Worm (Caenorhabditis elegans) whole organism, L4 larva: Measurements from ENCODE around the gene ZK180.7.

Experiments used
- F10B5.3 ChIP-seq: sonication (generic microtip); optimal IDR thresholded peaks from 2 replicates; lab custom pipeline; 2016; ENCODE audit warnings: mild to moderate bottlenecking, missing genetic modification characterization, missing compliant biosample characterization
- F49E8.2 ChIP-seq: sonication (generic microtip); optimal IDR thresholded peaks from 2 replicates; lab custom pipeline; 2016; ENCODE audit warnings: missing compliant biosample characterization, mild to moderate bottlenecking, missing genetic modification characterization, borderline replicate concordance
- Y75B8A.6 ChIP-seq: fragments of 200-800 bp; sonication (Bioruptor generic); IDR thresholded peaks from 2 replicates; pipeline ENCODE4 v1.3.6; 2022; ENCODE audit warnings: missing genetic modification reagents, missing genetic modification characterization, missing compliant biosample characterization
- ZK337.2 ChIP-seq: fragments of 200-800 bp; sonication (Bioruptor generic); IDR thresholded peaks from 2 replicates; pipeline ENCODE4 v1.3.6; 2022; ENCODE audit warnings: missing genetic modification reagents, missing genetic modification characterization, missing compliant biosample characterization
- ZK546.5 ChIP-seq, 2 experiments: sonication (generic microtip); optimal IDR thresholded peaks; 2 replicates each; lab custom pipeline; 2017; ENCODE audit warnings: missing biosample characterization in 2 of 2, missing genetic modification characterization in 2 of 2
- aha-1 ChIP-seq: fragments of 150-350 bp; peaks from one replicate; lab custom pipeline; 2014; ENCODE audit warnings: missing biosample characterization, missing genetic modification characterization
- arid-1 ChIP-seq: fragments of 200-800 bp; sonication (Bioruptor generic); conservative IDR thresholded peaks from 2 replicates; pipeline ENCODE4 v1.3.6; 2022; ENCODE audit warnings: missing genetic modification reagents, missing genetic modification characterization, missing compliant biosample characterization
- attf-4 ChIP-seq: sonication (generic microtip); optimal IDR thresholded peaks from 3 replicates; lab custom pipeline; 2017; ENCODE audit warnings: missing biosample characterization, missing genetic modification characterization
- ceh-20 ChIP-seq: fragments of 200-800 bp; sonication (Bioruptor generic); IDR thresholded peaks from 2 replicates; pipeline ENCODE4 v1.3.6; 2022; ENCODE audit warnings: missing genetic modification reagents, missing genetic modification characterization, missing compliant biosample characterization
- ceh-28 ChIP-seq: fragments of 150-350 bp; optimal IDR thresholded peaks from 2 replicates; lab custom pipeline; 2014; ENCODE audit warnings: missing biosample characterization, missing genetic modification reagents, missing genetic modification characterization
- ceh-82 ChIP-seq: sonication (generic microtip); optimal IDR thresholded peaks from 2 replicates; lab custom pipeline; 2017; ENCODE audit warnings: missing biosample characterization, missing genetic modification characterization
- ces-1 ChIP-seq: fragments of 150-350 bp; sonication (generic microtip); optimal IDR thresholded peaks from 4 replicates; lab custom pipeline; 2014; ENCODE audit warnings: missing biosample characterization, missing genetic modification reagents, missing genetic modification characterization
- daf-16 ChIP-seq, 3 experiments: sonication (generic microtip); optimal IDR thresholded peaks; 2 replicates each; lab custom pipeline; 2016 to 2017; ENCODE audit warnings: missing genetic modification characterization in 3 of 3, missing genetic modification reagents in 3 of 3, mild to moderate bottlenecking in 2 of 3, missing compliant biosample characterization in 2 of 3, missing biosample characterization in 1 of 3, moderate library complexity in 1 of 3
- daf-8 ChIP-seq: fragments of 200-800 bp; sonication (Bioruptor generic); IDR thresholded peaks from 2 replicates; pipeline ENCODE4 v1.3.6; 2022; ENCODE audit warnings: missing genetic modification characterization, missing compliant biosample characterization
- dmd-6 ChIP-seq: fragments of 200-800 bp; sonication (Bioruptor generic); IDR thresholded peaks from 2 replicates; pipeline ENCODE4 v1.3.6; 2022; ENCODE audit warnings: missing genetic modification reagents, missing genetic modification characterization, missing compliant biosample characterization
- dpl-1 ChIP-seq: fragments of 150-350 bp; optimal IDR thresholded peaks from 2 replicates; lab custom pipeline; 2014; ENCODE audit warnings: missing biosample characterization, missing genetic modification reagents, missing genetic modification characterization
- dve-1 ChIP-seq: sonication (generic microtip); optimal IDR thresholded peaks from 2 replicates; lab custom pipeline; 2017; ENCODE audit warnings: antibody characterized with exemption, mild to moderate bottlenecking, missing genetic modification characterization, missing compliant biosample characterization; ENCODE audit not compliant: insufficient read depth
- fkh-10 ChIP-seq: fragments of 150-350 bp; optimal IDR thresholded peaks from 2 replicates; lab custom pipeline; 2014; ENCODE audit warnings: missing biosample characterization, missing genetic modification reagents, missing genetic modification characterization
- hlh-11 ChIP-seq: fragments of 200-800 bp; sonication (Bioruptor generic); optimal IDR thresholded peaks from 2 replicates; lab custom pipeline; 2018; ENCODE audit warnings: mild to moderate bottlenecking, missing genetic modification characterization, missing compliant biosample characterization
- hlh-30 ChIP-seq: sonication (generic microtip); optimal IDR thresholded peaks from 2 replicates; lab custom pipeline; 2017; ENCODE audit warnings: antibody characterized with exemption, mild to moderate bottlenecking, missing genetic modification characterization, missing compliant biosample characterization; ENCODE audit not compliant: insufficient read depth
- hmg-1.1 ChIP-seq: fragments of 200-800 bp; sonication (Bioruptor generic); IDR thresholded peaks from 2 replicates; pipeline ENCODE4 v1.3.6; 2022; ENCODE audit warnings: missing genetic modification reagents, missing genetic modification characterization, missing compliant biosample characterization
- lim-7 ChIP-seq: fragments of 200-800 bp; sonication (Bioruptor generic); IDR thresholded peaks from 2 replicates; pipeline ENCODE4 v1.3.6; 2022; ENCODE audit warnings: missing genetic modification characterization, missing compliant biosample characterization
- lin-29 ChIP-seq: fragments of 200-800 bp; sonication (Bioruptor generic); IDR thresholded peaks from 2 replicates; pipeline ENCODE4 v1.3.6; 2022; ENCODE audit warnings: missing genetic modification reagents, missing genetic modification characterization, missing compliant biosample characterization
- lin-39 ChIP-seq: fragments of 150-350 bp; optimal IDR thresholded peaks from 2 replicates; lab custom pipeline; 2014; ENCODE audit warnings: missing biosample characterization, missing genetic modification reagents, missing genetic modification characterization
- lsy-2 ChIP-seq, 2 experiments: fragments of 150-350 bp in 1 of 2; sonication (generic microtip) in 1 of 2; optimal IDR thresholded peaks; 2 replicates each; lab custom pipeline; 2014 to 2017; ENCODE audit warnings: missing biosample characterization in 2 of 2, missing genetic modification characterization in 2 of 2
- mdl-1 ChIP-seq, 2 experiments: fragments of 150-350 bp in 1 of 2; sonication (generic microtip) in 1 of 2; optimal IDR thresholded peaks; 2 replicates each; lab custom pipeline; 2014 to 2017; ENCODE audit warnings: missing biosample characterization in 2 of 2, missing genetic modification characterization in 2 of 2
- mep-1 ChIP-seq: fragments of 150-350 bp; sonication (generic microtip); optimal IDR thresholded peaks from 3 replicates; lab custom pipeline; 2014; ENCODE audit warnings: missing biosample characterization, missing genetic modification characterization
- mes-2 ChIP-seq: sonication (generic microtip); optimal IDR thresholded peaks from 2 replicates; lab custom pipeline; 2016; ENCODE audit warnings: missing genotype, mild to moderate bottlenecking, missing genetic modification characterization, missing compliant biosample characterization; ENCODE audit not compliant: poor library complexity, severe bottlenecking
- mxl-2 ChIP-seq: fragments of 200-800 bp; sonication (Bioruptor generic); conservative IDR thresholded peaks from 2 replicates; pipeline ENCODE4 v1.3.6; 2022; ENCODE audit warnings: missing genetic modification reagents, missing genetic modification characterization, missing compliant biosample characterization
- nhr-111 ChIP-seq: fragments of 200-800 bp; sonication (Bioruptor generic); optimal IDR thresholded peaks from 2 replicates; lab custom pipeline; 2018; ENCODE audit warnings: mild to moderate bottlenecking, missing genetic modification characterization, missing compliant biosample characterization
- nhr-25 ChIP-seq: sonication (generic microtip); optimal IDR thresholded peaks from 2 replicates; lab custom pipeline; 2017; ENCODE audit warnings: missing genetic modification characterization, mild to moderate bottlenecking, missing compliant biosample characterization, antibody characterized with exemption, moderate library complexity, borderline replicate concordance; ENCODE audit not compliant: insufficient read depth
- nhr-28 ChIP-seq: fragments of 150-350 bp; optimal IDR thresholded peaks from 2 replicates; lab custom pipeline; 2014; ENCODE audit warnings: missing biosample characterization, missing genetic modification characterization
- nhr-42 ChIP-seq: fragments of 200-800 bp; sonication (Bioruptor generic); IDR thresholded peaks from 2 replicates; pipeline ENCODE4 v1.3.6; 2022; ENCODE audit warnings: missing genetic modification characterization, missing compliant biosample characterization
- nhr-48 ChIP-seq: sonication (generic microtip); optimal IDR thresholded peaks from 2 replicates; lab custom pipeline; 2016; ENCODE audit warnings: mild to moderate bottlenecking, missing genetic modification characterization, missing compliant biosample characterization
- pqm-1 ChIP-seq: sonication (generic microtip); optimal IDR thresholded peaks from 2 replicates; lab custom pipeline; 2017; ENCODE audit warnings: missing biosample characterization, missing genetic modification characterization
- saeg-2 ChIP-seq: fragments of 200-800 bp; sonication (Bioruptor generic); IDR thresholded peaks from 2 replicates; pipeline ENCODE4 v1.3.6; 2022; ENCODE audit warnings: missing genetic modification reagents, missing genetic modification characterization, missing compliant biosample characterization
- set-16 ChIP-seq: fragments of 200-800 bp; sonication (Bioruptor generic); IDR thresholded peaks from 2 replicates; pipeline ENCODE4 v1.3.6; 2022; ENCODE audit warnings: missing genetic modification reagents, missing genetic modification characterization, missing compliant biosample characterization
- unc-62 ChIP-seq, 3 experiments: fragments of 150-350 bp in 1 of 3; sonication (generic microtip); optimal IDR thresholded peaks in 2 of 3; peaks in 1 of 3; 1 replicate in 1 of 3; 2 replicates in 2 of 3; lab custom pipeline; 2014 to 2017; ENCODE audit warnings: missing biosample characterization in 3 of 3, missing genetic modification characterization in 3 of 3, missing genetic modification reagents in 3 of 3, missing genotype in 1 of 3
- zag-1 ChIP-seq: fragments of 150-350 bp; optimal IDR thresholded peaks from 2 replicates; lab custom pipeline; 2014; ENCODE audit warnings: missing biosample characterization, missing genetic modification characterization
- zfp-2 ChIP-seq: sonication (generic microtip); optimal IDR thresholded peaks from 2 replicates; lab custom pipeline; 2016; ENCODE audit warnings: mild to moderate bottlenecking, missing genetic modification characterization, missing compliant biosample characterization
- zip-2 ChIP-seq: fragments of 150-350 bp; optimal IDR thresholded peaks from 2 replicates; lab custom pipeline; 2014; ENCODE audit warnings: missing biosample characterization, missing genetic modification characterization
- ztf-7 ChIP-seq: fragments of 150-350 bp; optimal IDR thresholded peaks from 2 replicates; lab custom pipeline; 2014; ENCODE audit warnings: missing biosample characterization, missing genetic modification characterization

Gene ZK180.7

ce11 chrIV:4484555-4484954 lies 5.8 kb upstream of the ZK180.7 start:
- TF ChIP-seq attf-4 (tag; lab: Kevin White, UChicago), result no peak
- peak; percentile 42 for TF ChIP-seq hlh-30
- no peak for TF ChIP-seq arid-1
- no peak for TF ChIP-seq zip-2 (tag; lab: Kevin White, UChicago)
- peak; percentile 68 for TF ChIP-seq dmd-6 (GFP tag; lab: Robert Waterston, UW)
- TF ChIP-seq daf-8, result no peak
- peak; percentile 70 for TF ChIP-seq pqm-1 (tag; lab: Kevin White, UChicago)
- peak; percentile 45 for TF ChIP-seq dve-1 (tag; lab: Kevin White, UChicago)

- TF ChIP-seq dve-1 (tag; lab: Kevin White, UChicago) (peak; percentile 51), nhr-42 (no peak), dpl-1 (GFP tag; lab: Kevin White, UChicago) (no peak), dmd-6 (GFP tag; lab: Robert Waterston, UW) (peak; percentile 42; the same call in 1 of the 2 replicates), nhr-28 (tag; lab: Kevin White, UChicago) (peak; percentile 62), unc-62 (GFP tag; optimal IDR thresholded peaks at IDR 0.05 in 1 of 2; lab: Kevin White, UChicago) (peak in 1 of 2 experiments; percentile 91), unc-62 (tag; optimal IDR thresholded peaks at IDR 0.05; lab: Kevin White, UChicago) (no peak), pqm-1 (tag; lab: Kevin White, UChicago) (peak; percentile 75), daf-8 (no peak), hmg-1.1 (GFP tag; lab: Robert Waterston, UW) (no peak), ZK337.2 (GFP tag; lab: Robert Waterston, UW) (no peak), aha-1 (tag; lab: Kevin White, UChicago) (peak; percentile 55), fkh-10 (GFP tag; lab: Kevin White, UChicago) (no peak), ceh-82 (no peak), hlh-11 (tag; lab: Kevin White, UChicago) (peak; percentile 71), daf-16 (GFP tag; optimal IDR thresholded peaks at IDR 0.05; lab: Kevin White, UChicago) (no peak), daf-16 (tag; optimal IDR thresholded peaks at IDR 0.05; lab: Kevin White, UChicago) (peak; percentile 50)
Observed at ce11 chrIV:4486738-4487137, 3.6 kb upstream of the ZK180.7 start, which contains the start of gene trx-3. trx-3 (plus strand) TSS chrIV:4487028.

DNA sequence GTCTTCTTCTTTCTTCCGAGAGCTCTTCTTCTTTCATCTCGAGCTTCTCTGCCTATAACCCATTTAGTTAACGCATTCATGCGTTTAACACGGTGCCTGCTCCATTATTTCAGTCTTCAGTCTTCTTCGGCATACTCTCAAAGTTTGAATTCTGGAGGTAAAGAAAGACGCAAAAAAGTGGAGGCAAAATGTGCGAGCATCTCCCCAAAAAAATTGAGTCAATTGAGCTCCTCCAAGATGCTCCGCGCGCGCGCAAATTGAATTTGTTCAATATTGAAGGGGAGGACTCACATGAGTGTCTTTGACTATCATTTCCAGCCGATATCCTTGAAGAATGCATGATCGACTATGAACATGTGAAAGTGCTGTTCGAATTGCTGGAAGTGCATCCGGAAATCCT lies 14.7 kb downstream of the ZK180.7 start:
- TF ChIP-seq mes-2, result no peak
- TF ChIP-seq fkh-10 (GFP tag; lab: Kevin White, UChicago), result peak; percentile 0
- peak in 1 of 2 experiments; percentile 10 for TF ChIP-seq unc-62 (GFP tag; optimal IDR thresholded peaks at IDR 0.05 in 1 of 2; lab: Kevin White, UChicago)
- no peak for TF ChIP-seq unc-62 (tag; optimal IDR thresholded peaks at IDR 0.05; lab: Kevin White, UChicago)
- peak; percentile 91 for TF ChIP-seq ces-1 (GFP tag; lab: Kevin White, UChicago)
- no peak for TF ChIP-seq ceh-20 (GFP tag; lab: Robert Waterston, UW)

DNA sequence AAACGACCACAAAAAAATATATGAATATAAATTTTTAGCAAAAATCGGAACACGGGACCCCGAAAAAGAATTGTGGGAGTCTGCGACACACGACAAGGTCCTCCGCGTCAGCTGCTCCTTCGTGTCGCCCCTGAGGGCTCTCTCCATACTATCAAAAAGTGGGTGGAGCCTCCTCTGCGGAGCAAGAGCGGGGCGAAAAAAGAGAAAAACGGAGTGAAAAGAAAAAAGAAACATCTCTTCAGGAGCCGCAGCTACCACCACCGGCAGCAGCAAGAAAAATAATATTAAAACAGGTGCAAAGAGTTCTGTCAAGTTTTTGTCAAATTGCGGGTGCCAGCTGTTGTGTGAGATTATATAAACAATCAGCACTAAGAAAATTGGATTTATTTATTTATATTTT lies 16.3 kb downstream of the ZK180.7 start, which contains the start of gene gbb-2:
TSS of gene gbb-2 (minus strand) at position 112 of the 400 bp plus-strand sequence.
- TF ChIP-seq nhr-48 (tag; lab: Kevin White, UChicago), result no peak
- no peak for TF ChIP-seq ceh-28 (tag; lab: Kevin White, UChicago)
- no peak for TF ChIP-seq lim-7 (GFP tag; lab: Robert Waterston, UW)
- TF ChIP-seq mdl-1 (tag; optimal IDR thresholded peaks at IDR 0.05; lab: Kevin White, UChicago), result no peak
- no peak for TF ChIP-seq nhr-111
- no peak for TF ChIP-seq saeg-2
- TF ChIP-seq ceh-20 (GFP tag; lab: Robert Waterston, UW), result no peak
- TF ChIP-seq lsy-2 (tag; optimal IDR thresholded peaks at IDR 0.05; lab: Kevin White, UChicago), result peak in 1 of 2 experiments; percentile 8
- TF ChIP-seq daf-16 (GFP tag; optimal IDR thresholded peaks at IDR 0.05; lab: Kevin White, UChicago), result peak in 1 of 2 experiments; percentile 72
- TF ChIP-seq daf-16 (tag; optimal IDR thresholded peaks at IDR 0.05; lab: Kevin White, UChicago), result no peak
- peak; percentile 13 for TF ChIP-seq mes-2
- TF ChIP-seq mep-1 (tag; lab: Kevin White, UChicago), result no peak
- TF ChIP-seq lin-39 (tag; lab: Kevin White, UChicago), result no peak
- no peak for TF ChIP-seq zfp-2 (tag; lab: Kevin White, UChicago)
- no peak for TF ChIP-seq F49E8.2 (tag; lab: Kevin White, UChicago)
- peak; percentile 46 for TF ChIP-seq hlh-11 (tag; lab: Kevin White, UChicago)
- no peak for TF ChIP-seq F10B5.3
- no peak for TF ChIP-seq lin-29 (GFP tag; lab: Robert Waterston, UW)
- TF ChIP-seq dmd-6 (GFP tag; lab: Robert Waterston, UW), result no peak
- TF ChIP-seq Y75B8A.6 (GFP tag; lab: Robert Waterston, UW), result no peak
- no peak for TF ChIP-seq ZK546.5 (tag; optimal IDR thresholded peaks at IDR 0.05; lab: Kevin White, UChicago)
- TF ChIP-seq nhr-25 (tag; lab: Kevin White, UChicago), result no peak
- no peak for TF ChIP-seq mxl-2 (GFP tag; lab: Robert Waterston, UW)
- TF ChIP-seq pqm-1 (tag; lab: Kevin White, UChicago), result no peak
- TF ChIP-seq ztf-7, result no peak
- no peak for TF ChIP-seq zag-1 (tag; lab: Kevin White, UChicago)
- TF ChIP-seq set-16 (GFP tag; lab: Robert Waterston, UW), result peak; percentile 64
- peak in 1 of 2 experiments; percentile 30 for TF ChIP-seq unc-62 (GFP tag; optimal IDR thresholded peaks at IDR 0.05 in 1 of 2; lab: Kevin White, UChicago)
- TF ChIP-seq unc-62 (tag; optimal IDR thresholded peaks at IDR 0.05; lab: Kevin White, UChicago), result no peak
